Worm (Caenorhabditis elegans): ENCODE measurements around the gene tcer-1.
A peak's percentile ranks its signal among the peaks of the same experiment; 100 is the strongest.

DNA sequence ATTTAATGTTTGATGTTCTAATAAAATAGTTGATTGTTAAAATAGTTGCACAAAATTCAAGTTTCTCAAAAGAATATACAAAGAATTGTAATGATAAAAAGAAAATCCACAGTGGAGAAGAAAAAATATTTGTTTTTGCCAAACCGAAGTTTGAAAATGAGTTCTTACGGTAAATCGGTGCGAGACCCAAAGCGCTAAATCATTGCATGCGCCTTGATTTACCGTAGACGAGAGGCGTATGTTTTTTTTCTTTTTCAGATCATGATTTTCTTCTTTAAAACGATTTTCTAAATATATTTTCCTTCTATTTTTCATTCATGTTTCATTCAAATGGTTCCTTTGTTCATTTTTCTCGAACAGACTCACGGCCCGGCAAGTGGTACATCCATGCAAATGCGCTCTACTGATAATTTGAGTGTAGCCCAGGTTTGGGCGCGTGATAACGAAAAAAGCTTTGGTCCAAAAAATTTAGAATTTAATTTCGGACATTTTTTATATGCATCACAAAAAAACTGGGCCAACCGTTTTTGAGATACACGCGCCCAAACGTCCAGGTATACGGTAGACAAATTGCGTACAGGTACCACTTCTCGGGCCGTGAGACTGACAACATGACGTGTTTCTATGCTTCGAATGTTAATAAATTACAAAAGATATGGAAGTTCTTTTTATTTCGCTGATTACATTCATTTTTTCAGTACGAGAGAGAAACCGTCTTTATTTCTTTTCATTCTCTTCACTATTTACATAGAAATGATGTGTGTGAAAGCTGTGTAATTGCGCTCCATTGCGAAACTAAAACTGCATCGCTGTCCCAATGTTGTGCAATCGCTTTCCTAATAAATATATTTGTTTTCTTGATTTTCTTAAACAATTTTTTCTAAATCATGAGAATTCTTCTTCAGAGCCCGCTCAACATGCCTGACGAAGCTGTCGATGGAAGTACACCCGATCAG is 24.7 kb downstream of the tcer-1 start, which contains the start of gene znf-598:
- TF ChIP-seq cog-1 (tag; optimal IDR thresholded peaks at IDR 0.05) (peak; percentile 4), ztf-23 (GFP tag; IDR thresholded peaks at IDR 0.05) (no peak), tab-1 (GFP tag; IDR thresholded peaks at IDR 0.05) (no peak), ref-1 (GFP tag; conservative IDR thresholded peaks at IDR 0.05) (no peak), klf-2 (GFP tag; conservative IDR thresholded peaks at IDR 0.05) (no peak), T22C8.4 (GFP tag; IDR thresholded peaks at IDR 0.05) (no peak), ztf-29 (GFP tag; IDR thresholded peaks at IDR 0.05) (no peak), med-1 (GFP tag; optimal IDR thresholded peaks at IDR 0.05; ENCODE audit: insufficient read depth) (no peak), flt-1 (GFP tag; IDR thresholded peaks at IDR 0.05) (no peak)

All from whole organism, midembryonic.